Worm (Caenorhabditis elegans) whole organism, L4 larva: ENCODE measurements around the gene lgc-48.

Source experiments
- D1046.2 ChIP-seq: fragments of 200-800 bp; sonication (Bioruptor generic); IDR thresholded peaks from 2 replicates; pipeline ENCODE4 v1.3.6; 2022; ENCODE audit warnings: missing genetic modification characterization, missing compliant biosample characterization
- F10B5.3 ChIP-seq: sonication (generic microtip); optimal IDR thresholded peaks from 2 replicates; lab custom pipeline; 2016; ENCODE audit warnings: mild to moderate bottlenecking, missing genetic modification characterization, missing compliant biosample characterization
- F37D6.2 ChIP-seq: sonication (generic microtip); optimal IDR thresholded peaks from 2 replicates; lab custom pipeline; 2016; ENCODE audit warnings: mild to moderate bottlenecking, missing genetic modification characterization, missing compliant biosample characterization
- T20F7.1 ChIP-seq: fragments of 200-800 bp; sonication (Bioruptor generic); optimal IDR thresholded peaks from 2 replicates; lab custom pipeline; 2018; ENCODE audit warnings: mild to moderate bottlenecking, missing genetic modification characterization, missing compliant biosample characterization
- aha-1 ChIP-seq: fragments of 150-350 bp; peaks from one replicate; lab custom pipeline; 2014; ENCODE audit warnings: missing biosample characterization, missing genetic modification characterization
- ama-1 ChIP-seq: fragments of 150-350 bp; optimal IDR thresholded peaks from 2 replicates; lab custom pipeline; 2014; ENCODE audit warnings: inconsistent platforms, mixed read lengths
- attf-4 ChIP-seq: sonication (generic microtip); optimal IDR thresholded peaks from 3 replicates; lab custom pipeline; 2017; ENCODE audit warnings: missing biosample characterization, missing genetic modification characterization
- ceh-20 ChIP-seq: fragments of 200-800 bp; sonication (Bioruptor generic); IDR thresholded peaks from 2 replicates; pipeline ENCODE4 v1.3.6; 2022; ENCODE audit warnings: missing genetic modification reagents, missing genetic modification characterization, missing compliant biosample characterization
- ceh-32 ChIP-seq: sonication (generic microtip); optimal IDR thresholded peaks from 2 replicates; lab custom pipeline; 2016; ENCODE audit warnings: mild to moderate bottlenecking, missing genetic modification characterization, missing compliant biosample characterization; ENCODE audit not compliant: poor library complexity
- ceh-62 ChIP-seq: sonication (generic microtip); optimal IDR thresholded peaks from 2 replicates; lab custom pipeline; 2017; ENCODE audit warnings: missing biosample characterization, missing genetic modification characterization
- ces-1 ChIP-seq: fragments of 150-350 bp; sonication (generic microtip); optimal IDR thresholded peaks from 4 replicates; lab custom pipeline; 2014; ENCODE audit warnings: missing biosample characterization, missing genetic modification reagents, missing genetic modification characterization
- cey-2 ChIP-seq: sonication (generic microtip); optimal IDR thresholded peaks from 3 replicates; lab custom pipeline; 2017; ENCODE audit warnings: missing genetic modification characterization, mild to moderate bottlenecking, missing compliant biosample characterization, antibody characterized with exemption, borderline replicate concordance; ENCODE audit not compliant: insufficient read depth
- daf-8 ChIP-seq: fragments of 200-800 bp; sonication (Bioruptor generic); IDR thresholded peaks from 2 replicates; pipeline ENCODE4 v1.3.6; 2022; ENCODE audit warnings: missing genetic modification characterization, missing compliant biosample characterization
- dmd-6 ChIP-seq: fragments of 200-800 bp; sonication (Bioruptor generic); IDR thresholded peaks from 2 replicates; pipeline ENCODE4 v1.3.6; 2022; ENCODE audit warnings: missing genetic modification reagents, missing genetic modification characterization, missing compliant biosample characterization
- dmd-9 ChIP-seq: fragments of 200-800 bp; sonication (Bioruptor generic); IDR thresholded peaks from 2 replicates; pipeline ENCODE4 v1.3.6; 2022; ENCODE audit warnings: missing genetic modification reagents, missing genetic modification characterization, missing compliant biosample characterization
- dpl-1 ChIP-seq: fragments of 150-350 bp; optimal IDR thresholded peaks from 2 replicates; lab custom pipeline; 2014; ENCODE audit warnings: missing biosample characterization, missing genetic modification reagents, missing genetic modification characterization
- dve-1 ChIP-seq: sonication (generic microtip); optimal IDR thresholded peaks from 2 replicates; lab custom pipeline; 2017; ENCODE audit warnings: antibody characterized with exemption, mild to moderate bottlenecking, missing genetic modification characterization, missing compliant biosample characterization; ENCODE audit not compliant: insufficient read depth
- egl-27 ChIP-seq: sonication (generic microtip); optimal IDR thresholded peaks from 3 replicates; lab custom pipeline; 2017; ENCODE audit warnings: missing biosample characterization, missing genetic modification reagents, missing genetic modification characterization
- fkh-10 ChIP-seq: fragments of 150-350 bp; optimal IDR thresholded peaks from 2 replicates; lab custom pipeline; 2014; ENCODE audit warnings: missing biosample characterization, missing genetic modification reagents, missing genetic modification characterization
- hif-1 ChIP-seq, 2 experiments: sonication (generic microtip); optimal IDR thresholded peaks; 2 replicates each; lab custom pipeline; 2016 to 2017; ENCODE audit warnings: missing compliant biosample characterization in 2 of 2, missing genetic modification characterization in 2 of 2, missing genetic modification reagents in 2 of 2, missing genotype in 2 of 2, mild to moderate bottlenecking in 1 of 2
- hlh-11 ChIP-seq: fragments of 200-800 bp; sonication (Bioruptor generic); optimal IDR thresholded peaks from 2 replicates; lab custom pipeline; 2018; ENCODE audit warnings: mild to moderate bottlenecking, missing genetic modification characterization, missing compliant biosample characterization
- hlh-30 ChIP-seq: sonication (generic microtip); optimal IDR thresholded peaks from 2 replicates; lab custom pipeline; 2017; ENCODE audit warnings: antibody characterized with exemption, mild to moderate bottlenecking, missing genetic modification characterization, missing compliant biosample characterization; ENCODE audit not compliant: insufficient read depth
- lin-1 ChIP-seq: fragments of 200-800 bp; sonication (Bioruptor generic); IDR thresholded peaks from 2 replicates; pipeline ENCODE4 v1.3.6; 2022; ENCODE audit warnings: missing genetic modification reagents, missing genetic modification characterization, missing compliant biosample characterization
- lin-38 ChIP-seq: fragments of 200-800 bp; sonication (Bioruptor generic); IDR thresholded peaks from 2 replicates; pipeline ENCODE4 v1.3.6; 2022; ENCODE audit warnings: missing genetic modification reagents, missing genetic modification characterization, missing compliant biosample characterization
- lin-39 ChIP-seq: fragments of 150-350 bp; optimal IDR thresholded peaks from 2 replicates; lab custom pipeline; 2014; ENCODE audit warnings: missing biosample characterization, missing genetic modification reagents, missing genetic modification characterization
- lir-3 ChIP-seq: sonication (generic microtip); optimal IDR thresholded peaks from 2 replicates; lab custom pipeline; 2016; ENCODE audit warnings: mild to moderate bottlenecking, missing genetic modification characterization, missing compliant biosample characterization
- lsy-2 ChIP-seq, 2 experiments: fragments of 150-350 bp in 1 of 2; sonication (generic microtip) in 1 of 2; optimal IDR thresholded peaks; 2 replicates each; lab custom pipeline; 2014 to 2017; ENCODE audit warnings: missing biosample characterization in 2 of 2, missing genetic modification characterization in 2 of 2
- madf-5 ChIP-seq, 2 experiments: fragments of 200-800 bp; sonication (Bioruptor generic); IDR thresholded peaks; 2 replicates each; pipeline ENCODE4 v1.3.6; 2022; ENCODE audit warnings: missing compliant biosample characterization in 2 of 2, missing genetic modification characterization in 2 of 2
- madf-9 ChIP-seq: fragments of 200-800 bp; sonication (Bioruptor generic); conservative IDR thresholded peaks from 2 replicates; pipeline ENCODE4 v1.3.6; 2022; ENCODE audit warnings: missing genetic modification reagents, missing genetic modification characterization, missing compliant biosample characterization
- mdl-1 ChIP-seq, 2 experiments: fragments of 150-350 bp in 1 of 2; sonication (generic microtip) in 1 of 2; optimal IDR thresholded peaks; 2 replicates each; lab custom pipeline; 2014 to 2017; ENCODE audit warnings: missing biosample characterization in 2 of 2, missing genetic modification characterization in 2 of 2
- mep-1 ChIP-seq: fragments of 150-350 bp; sonication (generic microtip); optimal IDR thresholded peaks from 3 replicates; lab custom pipeline; 2014; ENCODE audit warnings: missing biosample characterization, missing genetic modification characterization
- mes-2 ChIP-seq: sonication (generic microtip); optimal IDR thresholded peaks from 2 replicates; lab custom pipeline; 2016; ENCODE audit warnings: missing genotype, mild to moderate bottlenecking, missing genetic modification characterization, missing compliant biosample characterization; ENCODE audit not compliant: poor library complexity, severe bottlenecking
- mxl-2 ChIP-seq: fragments of 200-800 bp; sonication (Bioruptor generic); conservative IDR thresholded peaks from 2 replicates; pipeline ENCODE4 v1.3.6; 2022; ENCODE audit warnings: missing genetic modification reagents, missing genetic modification characterization, missing compliant biosample characterization
- mxl-3 ChIP-seq: fragments of 200-800 bp; sonication (Bioruptor generic); optimal IDR thresholded peaks from 2 replicates; lab custom pipeline; 2018; ENCODE audit warnings: mild to moderate bottlenecking, missing genetic modification characterization, missing compliant biosample characterization
- nhr-102 ChIP-seq: sonication (generic microtip); optimal IDR thresholded peaks from 2 replicates; lab custom pipeline; 2016; ENCODE audit warnings: mild to moderate bottlenecking, missing genetic modification characterization, moderate library complexity, missing compliant biosample characterization
- nhr-237 ChIP-seq: sonication (generic microtip); optimal IDR thresholded peaks from 2 replicates; lab custom pipeline; 2017; ENCODE audit warnings: missing biosample characterization, missing genetic modification characterization
- nhr-25 ChIP-seq: sonication (generic microtip); optimal IDR thresholded peaks from 2 replicates; lab custom pipeline; 2017; ENCODE audit warnings: missing genetic modification characterization, mild to moderate bottlenecking, missing compliant biosample characterization, antibody characterized with exemption, moderate library complexity, borderline replicate concordance; ENCODE audit not compliant: insufficient read depth
- nhr-42 ChIP-seq: fragments of 200-800 bp; sonication (Bioruptor generic); IDR thresholded peaks from 2 replicates; pipeline ENCODE4 v1.3.6; 2022; ENCODE audit warnings: missing genetic modification characterization, missing compliant biosample characterization
- nhr-48 ChIP-seq: sonication (generic microtip); optimal IDR thresholded peaks from 2 replicates; lab custom pipeline; 2016; ENCODE audit warnings: mild to moderate bottlenecking, missing genetic modification characterization, missing compliant biosample characterization
- nhr-6 ChIP-seq: fragments of 150-350 bp; optimal IDR thresholded peaks from 2 replicates; lab custom pipeline; 2014; ENCODE audit warnings: missing biosample characterization, missing genetic modification characterization
- nhr-76 ChIP-seq: fragments of 150-350 bp; optimal IDR thresholded peaks from 2 replicates; lab custom pipeline; 2014; ENCODE audit warnings: missing biosample characterization, missing genetic modification characterization
- php-3 ChIP-seq: fragments of 200-800 bp; sonication (Bioruptor generic); IDR thresholded peaks from 2 replicates; pipeline ENCODE4 v1.3.6; 2022; ENCODE audit warnings: missing genetic modification reagents, missing genetic modification characterization, missing compliant biosample characterization
- saeg-2 ChIP-seq: fragments of 200-800 bp; sonication (Bioruptor generic); IDR thresholded peaks from 2 replicates; pipeline ENCODE4 v1.3.6; 2022; ENCODE audit warnings: missing genetic modification reagents, missing genetic modification characterization, missing compliant biosample characterization
- snpc-4 ChIP-seq: fragments of 150-350 bp; optimal IDR thresholded peaks from 2 replicates; lab custom pipeline; 2014; ENCODE audit warnings: missing biosample characterization, missing genetic modification characterization
- unc-130 ChIP-seq: sonication (generic microtip); optimal IDR thresholded peaks from 2 replicates; lab custom pipeline; 2016; ENCODE audit warnings: missing genetic modification reagents, missing genetic modification characterization, missing compliant biosample characterization
- unc-39 ChIP-seq: sonication (generic microtip); optimal IDR thresholded peaks from 2 replicates; lab custom pipeline; 2017; ENCODE audit warnings: missing biosample characterization, missing genetic modification characterization
- unc-62 ChIP-seq, 3 experiments: fragments of 150-350 bp in 1 of 3; sonication (generic microtip); optimal IDR thresholded peaks in 2 of 3; peaks in 1 of 3; 1 replicate in 1 of 3; 2 replicates in 2 of 3; lab custom pipeline; 2014 to 2017; ENCODE audit warnings: missing biosample characterization in 3 of 3, missing genetic modification characterization in 3 of 3, missing genetic modification reagents in 3 of 3, missing genotype in 1 of 3
- vab-7 ChIP-seq: fragments of 200-800 bp; sonication (Bioruptor generic); IDR thresholded peaks from 2 replicates; pipeline ENCODE4 v1.3.6; 2022; ENCODE audit warnings: missing genetic modification reagents, missing genetic modification characterization, missing compliant biosample characterization
- zag-1 ChIP-seq: fragments of 150-350 bp; optimal IDR thresholded peaks from 2 replicates; lab custom pipeline; 2014; ENCODE audit warnings: missing biosample characterization, missing genetic modification characterization
- zip-11 ChIP-seq: fragments of 200-800 bp; sonication (Bioruptor generic); IDR thresholded peaks from 2 replicates; pipeline ENCODE4 v1.3.6; 2022; ENCODE audit warnings: missing genetic modification characterization, missing compliant biosample characterization
- zip-2 ChIP-seq: fragments of 150-350 bp; optimal IDR thresholded peaks from 2 replicates; lab custom pipeline; 2014; ENCODE audit warnings: missing biosample characterization, missing genetic modification characterization

lgc-48 gene

DNA sequence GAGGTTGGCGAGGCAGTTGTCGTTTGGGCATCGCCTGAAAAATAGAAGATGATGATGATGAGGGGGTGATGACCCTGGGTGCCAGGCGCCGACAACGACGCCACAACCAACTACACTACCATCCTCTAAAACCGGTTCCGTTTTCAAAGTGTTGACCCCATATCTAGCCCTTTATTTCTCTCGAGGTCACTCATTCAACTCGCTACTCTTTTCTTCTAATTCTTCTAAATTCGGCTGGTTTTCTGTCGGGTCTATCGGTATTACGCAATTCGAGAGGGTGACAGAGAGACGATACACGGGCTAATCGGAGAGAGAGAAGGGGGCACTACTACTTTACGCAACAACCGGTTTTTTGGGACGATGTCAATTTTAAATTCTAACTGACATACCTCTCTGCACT lies 31.3 kb downstream of the lgc-48 start:
- TF ChIP-seq mxl-3 (GFP tag; lab: Kevin White, UChicago), result peak; percentile 57
- no peak for TF ChIP-seq unc-130 (GFP tag; lab: Kevin White, UChicago)
- no peak for TF ChIP-seq ceh-62 (tag; lab: Kevin White, UChicago)
- TF ChIP-seq lsy-2 (tag; optimal IDR thresholded peaks at IDR 0.05; lab: Kevin White, UChicago), result peak; percentile 21 to 43
- TF ChIP-seq snpc-4 (tag; lab: Kevin White, UChicago), result no peak
- TF ChIP-seq ama-1 (lab: Kevin White, UChicago), result peak; percentile 46
- TF ChIP-seq dmd-9 (GFP tag; lab: Robert Waterston, UW), result no peak
- no peak for TF ChIP-seq zip-11 (GFP tag; lab: Robert Waterston, UW)
- TF ChIP-seq egl-27 (tag; lab: Kevin White, UChicago), result no peak
- peak; percentile 38 for TF ChIP-seq lin-38 (GFP tag; lab: Robert Waterston, UW)
- TF ChIP-seq F10B5.3, result no peak
- no peak for TF ChIP-seq lin-1 (GFP tag; lab: Robert Waterston, UW)
- TF ChIP-seq unc-39 (tag; lab: Kevin White, UChicago), result no peak
- TF ChIP-seq unc-62 (GFP tag; optimal IDR thresholded peaks at IDR 0.05 in 1 of 2; lab: Kevin White, UChicago), result no peak
- no peak for TF ChIP-seq unc-62 (tag; optimal IDR thresholded peaks at IDR 0.05; lab: Kevin White, UChicago)
- TF ChIP-seq mes-2, result peak; percentile 49
- peak; percentile 1 for TF ChIP-seq cey-2 (tag; lab: Kevin White, UChicago)
- no peak for TF ChIP-seq daf-8 (GFP tag; lab: Robert Waterston, UW)
- no peak for TF ChIP-seq saeg-2
- no peak for TF ChIP-seq ces-1 (GFP tag; lab: Kevin White, UChicago)
- TF ChIP-seq lin-39, result no peak
- TF ChIP-seq ceh-20, result no peak
- TF ChIP-seq nhr-237 (tag; lab: Kevin White, UChicago), result no peak
- peak; percentile 74 for TF ChIP-seq mep-1 (tag; lab: Kevin White, UChicago)
- TF ChIP-seq nhr-76 (tag; lab: Kevin White, UChicago), result no peak
- TF ChIP-seq F37D6.2 (tag; lab: Kevin White, UChicago), result no peak
- no peak for TF ChIP-seq hif-1 (tag; optimal IDR thresholded peaks at IDR 0.05; lab: Kevin White, UChicago)
- TF ChIP-seq T20F7.1 (GFP tag; lab: Kevin White, UChicago), result no peak
- no peak for TF ChIP-seq madf-9
- no peak for TF ChIP-seq dpl-1 (GFP tag; lab: Kevin White, UChicago)
- TF ChIP-seq nhr-25, result peak; percentile 94
- no peak for TF ChIP-seq php-3
- peak; percentile 62 for TF ChIP-seq nhr-48 (tag; lab: Kevin White, UChicago)
- peak; percentile 56 for TF ChIP-seq hlh-30 (tag; lab: Kevin White, UChicago)
- 0 out of 4 replicates have a peak, but pooled peaks of 1 of the 2 experiments have one; percentile 44 for TF ChIP-seq madf-5 (GFP tag; IDR thresholded peaks at IDR 0.05; lab: Robert Waterston, UW)
- TF ChIP-seq mxl-2 (GFP tag; lab: Robert Waterston, UW), result no peak
- TF ChIP-seq dve-1, result peak; percentile 26
- TF ChIP-seq ceh-32 (tag; lab: Kevin White, UChicago), result no peak
- no peak for TF ChIP-seq zip-2 (tag; lab: Kevin White, UChicago)
- TF ChIP-seq nhr-6 (tag; lab: Kevin White, UChicago), result no peak
- peak; percentile 6 for TF ChIP-seq nhr-102 (tag; lab: Kevin White, UChicago)
- no peak for TF ChIP-seq D1046.2 (GFP tag; lab: Robert Waterston, UW)
- peak; percentile 96 for TF ChIP-seq aha-1 (tag; lab: Kevin White, UChicago)
- TF ChIP-seq mdl-1 (tag; optimal IDR thresholded peaks at IDR 0.05; lab: Kevin White, UChicago), result peak in 1 of 2 experiments; percentile 68
- TF ChIP-seq fkh-10 (GFP tag; lab: Kevin White, UChicago), result no peak
- no peak for TF ChIP-seq nhr-42 (GFP tag; lab: Robert Waterston, UW)
- no peak for TF ChIP-seq lir-3
- no peak for TF ChIP-seq vab-7
- TF ChIP-seq hlh-11 (tag; lab: Kevin White, UChicago), result peak; percentile 72
- TF ChIP-seq dmd-6, result peak; percentile 19; the same call in 1 of the 2 replicates
- no peak for TF ChIP-seq zag-1 (tag; lab: Kevin White, UChicago)
- no peak for TF ChIP-seq attf-4 (tag; lab: Kevin White, UChicago)
